Worm (Caenorhabditis elegans): ENCODE data around the gene epi-1.
"Not testable (repeated sequence)": the region's sequence is repeated elsewhere in the genome, so short reads cannot be mapped to it uniquely, and the experiment has no call there.

Gene epi-1

ce11 chrIV:10687307-10687706 lies 20.7 kb downstream of the epi-1 start, which contains the start of gene R102.2:
Gene R102.2 (plus strand): TSS chrIV:10687607.
- TF ChIP-seq ztf-18 (tag; optimal IDR thresholded peaks at IDR 0.05); nhr-120 (GFP tag; IDR thresholded peaks at IDR 0.05); rec-8 (tag; optimal IDR thresholded peaks at IDR 0.05): not testable (repeated sequence)

DNA sequence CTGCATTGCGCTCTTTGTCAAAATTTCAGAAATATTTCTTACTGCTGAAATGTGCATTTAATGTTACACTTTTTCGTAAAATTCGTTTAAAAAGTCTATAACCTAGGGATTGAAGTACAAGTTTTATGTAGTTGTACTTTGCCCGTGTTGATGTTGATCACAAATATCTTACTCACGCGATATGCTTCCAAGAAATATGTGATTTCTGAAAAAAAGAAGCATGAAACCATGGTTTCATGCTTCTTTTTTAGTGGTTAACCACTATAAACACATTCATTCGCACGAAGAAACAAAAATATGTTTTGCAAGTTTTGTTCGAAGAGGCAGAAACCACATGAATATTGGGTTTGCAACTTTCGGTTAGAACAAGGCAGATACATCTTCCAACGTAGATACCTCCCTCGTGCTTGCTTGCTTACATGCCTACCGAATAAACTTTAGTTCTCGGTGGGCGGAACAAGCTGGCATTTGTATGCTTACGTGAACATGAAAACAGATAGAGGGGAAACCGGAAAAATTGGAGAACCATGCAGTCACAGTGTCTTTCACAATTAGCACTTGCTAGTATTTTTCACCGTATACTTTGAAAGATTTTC lies 22.4 kb downstream of the epi-1 start, which contains the start of gene R102.3:
Gene R102.3, plus strand, starts transcription at position 546 of the 596 bp plus-strand sequence.
- TF ChIP-seq Y53G8AR.9 (GFP tag; conservative IDR thresholded peaks at IDR 0.05), result no peak
- TF ChIP-seq sdz-38 (tag; optimal IDR thresholded peaks at IDR 0.05), result no peak
- no peak for TF ChIP-seq dox-1 (GFP tag; IDR thresholded peaks at IDR 0.05)
- no peak for TF ChIP-seq lin-40 (tag; optimal IDR thresholded peaks at IDR 0.05)

- no peak for TF ChIP-seq mes-4 (tag; optimal IDR thresholded peaks at IDR 0.05)
- TF ChIP-seq pbrm-1 (GFP tag; IDR thresholded peaks at IDR 0.05), result no peak
- TF ChIP-seq Y67H2A.10 (GFP tag; conservative IDR thresholded peaks at IDR 0.05), result no peak
- TF ChIP-seq attf-3 (GFP tag; conservative IDR thresholded peaks at IDR 0.05), result no peak
- TF ChIP-seq nhr-90 (tag; optimal IDR thresholded peaks at IDR 0.05), result no peak
- TF ChIP-seq cebp-1 (GFP tag; IDR thresholded peaks at IDR 0.05), result no peak
- no peak for TF ChIP-seq cebp-1 (tag; optimal IDR thresholded peaks at IDR 0.05)
- no peak for TF ChIP-seq lir-1 (GFP tag; conservative IDR thresholded peaks at IDR 0.05)
- no peak for TF ChIP-seq F52B5.7 (tag; optimal IDR thresholded peaks at IDR 0.05)
- TF ChIP-seq F55B11.4 (tag; optimal IDR thresholded peaks at IDR 0.05; ENCODE audit: borderline replicate concordance, insufficient read depth), result no peak
- no peak for TF ChIP-seq Y95B8A.8 (GFP tag; IDR thresholded peaks at IDR 0.05)
These were observed 23.5 kb downstream of the epi-1 start, which contains the start of gene R102.8 for ce11 chrIV:10690139-10690538. Gene R102.8 (minus strand): TSS chrIV:10690239.

- no peak for TF ChIP-seq lin-35 (GFP tag; optimal IDR thresholded peaks at IDR 0.05)
- TF ChIP-seq let-526 (GFP tag; IDR thresholded peaks at IDR 0.05), result no peak
- no peak for TF ChIP-seq gei-17 (GFP tag; optimal IDR thresholded peaks at IDR 0.05)
- no peak for TF ChIP-seq hmg-1.2 (GFP tag; IDR thresholded peaks at IDR 0.05)
These were observed 28.6 kb downstream of the epi-1 start, which contains the start of gene R102.4 for ce11 chrIV:10695203-10695602. Gene R102.4 (minus strand): TSS chrIV:10695303.

DNA sequence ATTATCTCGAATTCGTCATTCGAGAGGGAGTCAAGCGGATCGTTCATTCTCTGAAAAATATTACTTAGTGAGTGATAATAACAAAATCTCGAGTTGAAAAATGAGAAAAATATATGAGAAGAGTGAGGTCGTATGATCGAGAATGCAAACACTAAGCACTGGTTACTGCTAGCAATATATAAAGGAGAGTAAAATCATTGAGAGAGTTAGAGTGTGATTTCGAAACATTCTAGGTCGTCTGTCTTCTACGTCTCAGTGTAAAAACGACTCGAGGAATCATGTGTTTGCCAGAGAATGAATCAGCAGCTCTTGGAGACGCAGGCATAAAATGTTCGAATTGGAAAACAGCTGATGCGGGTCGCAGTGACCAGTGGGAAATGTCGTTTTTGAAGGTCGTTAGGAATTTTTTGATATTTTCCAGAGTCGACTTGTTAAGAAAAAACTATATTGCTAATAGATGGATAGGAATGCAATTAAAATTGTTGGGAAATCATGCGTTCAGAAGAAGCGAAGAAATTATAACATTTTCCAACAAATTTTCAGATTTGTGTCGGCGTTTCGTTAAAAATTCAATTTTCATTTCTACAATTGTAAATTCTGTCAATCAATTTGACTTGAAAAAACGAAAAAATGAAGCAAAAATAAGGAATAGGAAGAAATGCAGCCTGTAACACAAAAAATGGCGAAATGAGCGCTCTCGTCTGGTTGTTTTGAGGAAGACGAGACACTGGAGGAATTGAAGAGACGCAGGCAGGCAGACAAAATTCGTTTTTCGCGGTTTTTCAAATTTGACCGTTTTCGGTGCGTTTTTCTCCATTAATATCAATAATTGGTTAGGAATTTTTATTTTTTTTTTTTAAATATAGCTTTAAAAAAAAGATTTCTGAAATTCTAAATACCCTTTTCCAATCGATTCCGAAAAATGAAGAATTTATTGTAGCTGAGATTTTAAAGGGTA lies 30.7 kb downstream of the epi-1 start, which contains the start of gene allo-1:
Gene allo-1, minus strand, starts transcription at position 51 of the 958 bp plus-strand sequence.
- TF ChIP-seq ceh-100 (GFP tag; IDR thresholded peaks at IDR 0.05), result no peak
- no peak for TF ChIP-seq B0019.2 (GFP tag; conservative IDR thresholded peaks at IDR 0.05)
- no peak for TF ChIP-seq T07F8.4 (tag; optimal IDR thresholded peaks at IDR 0.05)
- peak; percentile 66 for TF ChIP-seq lin-54 (GFP tag; optimal IDR thresholded peaks at IDR 0.05)
- TF ChIP-seq somi-1 (GFP tag; optimal IDR thresholded peaks at IDR 0.05), result peak; percentile 54
- peak; percentile 28; the same call in 1 of the 2 replicates for TF ChIP-seq nfyb-1 (GFP tag; IDR thresholded peaks at IDR 0.05)
- no peak for TF ChIP-seq Y67H2A.10 (GFP tag; conservative IDR thresholded peaks at IDR 0.05)
- TF ChIP-seq lir-1 (GFP tag; conservative IDR thresholded peaks at IDR 0.05), result no peak
- TF ChIP-seq madf-8 (GFP tag; conservative IDR thresholded peaks at IDR 0.05), result peak; percentile 17; the same call in 1 of the 2 replicates
- no peak for TF ChIP-seq K11D2.4 (GFP tag; IDR thresholded peaks at IDR 0.05)
- TF ChIP-seq cebp-2 (GFP tag; IDR thresholded peaks at IDR 0.05), result no peak
- no peak for TF ChIP-seq lsy-27 (tag; optimal IDR thresholded peaks at IDR 0.05; ENCODE audit: borderline replicate concordance, insufficient read depth)
- no peak for TF ChIP-seq sptf-2 (GFP tag; optimal IDR thresholded peaks at IDR 0.05)
- no peak for TF ChIP-seq atf-7 (tag; optimal IDR thresholded peaks at IDR 0.05)
- TF ChIP-seq ztf-3 (GFP tag; optimal IDR thresholded peaks at IDR 0.05), result no peak
- TF ChIP-seq F57A8.1 (GFP tag; optimal IDR thresholded peaks at IDR 0.05), result no peak
- TF ChIP-seq mcd-1 (GFP tag; IDR thresholded peaks at IDR 0.05), result peak; percentile 28; the same call in 1 of the 2 replicates
- TF ChIP-seq F39B2.1 (GFP tag; IDR thresholded peaks at IDR 0.05), result no peak
- no peak for TF ChIP-seq C06A6.2 (GFP tag; conservative IDR thresholded peaks at IDR 0.05)
